Fruit fly (Drosophila melanogaster): ENCODE data around the gene CG7781.

Gene CG7781

dm6 chr2L:8292159-8292887 lies 32.9 kb downstream of the CG7781 start (continued):
- peak; percentile 47 for TF ChIP-seq CG6808 (GFP tag; optimal IDR thresholded peaks at IDR 0.05)
- TF ChIP-seq Eip78C (GFP tag), result peak; percentile 92
- peak; percentile 11 for TF ChIP-seq Ets21C (GFP tag; optimal IDR thresholded peaks at IDR 0.05)
- peak; percentile 51 for TF ChIP-seq Smox (GFP tag; optimal IDR thresholded peaks at IDR 0.05)
- peak; percentile 55 for TF ChIP-seq fkh (GFP tag; optimal IDR thresholded peaks at IDR 0.05)
- TF ChIP-seq Blimp-1 (GFP tag; optimal IDR thresholded peaks at IDR 0.05), result no peak
- TF ChIP-seq ss (GFP tag; optimal IDR thresholded peaks at IDR 0.05), result peak in 1 of 2 experiments; percentile 33
- peak; percentile 39 for TF ChIP-seq CG6792 (GFP tag; optimal IDR thresholded peaks at IDR 0.05)
- no peak for TF ChIP-seq fd59A (GFP tag; optimal IDR thresholded peaks at IDR 0.05)
- TF ChIP-seq CG3919 (GFP tag; optimal IDR thresholded peaks at IDR 0.05), result peak; percentile 50
- peak; percentile 65 for TF ChIP-seq dac (GFP tag; optimal IDR thresholded peaks at IDR 0.05)
- no peak for TF ChIP-seq Eip93F (GFP tag; optimal IDR thresholded peaks at IDR 0.05)
- TF ChIP-seq CG6163 (GFP tag; IDR thresholded peaks at IDR 0.05), result peak; percentile 86
- TF ChIP-seq CG8319 (GFP tag; optimal IDR thresholded peaks at IDR 0.05), result peak; percentile 35
- peak; percentile 59 for TF ChIP-seq CG8632 (GFP tag; optimal IDR thresholded peaks at IDR 0.05)
- peak; percentile 78 for TF ChIP-seq pdm3 (GFP tag; optimal IDR thresholded peaks at IDR 0.05)
- TF ChIP-seq fd85E (GFP tag; optimal IDR thresholded peaks at IDR 0.05), result no peak
- peak; percentile 71 for TF ChIP-seq achi (GFP tag; optimal IDR thresholded peaks at IDR 0.05)
- TF ChIP-seq spab (GFP tag; optimal IDR thresholded peaks at IDR 0.05), result peak; percentile 15
- TF ChIP-seq CG31627 (GFP tag; optimal IDR thresholded peaks at IDR 0.05), result peak; percentile 46
- TF ChIP-seq CG8119 (GFP tag; IDR thresholded peaks at IDR 0.05), result peak; percentile 95
- peak; percentile 66 for TF ChIP-seq lz (GFP tag; optimal IDR thresholded peaks at IDR 0.05)
- peak; percentile 92 for TF ChIP-seq Hr4 (GFP tag; optimal IDR thresholded peaks at IDR 0.05)
- TF ChIP-seq svp (GFP tag), result peak; percentile 93
- TF ChIP-seq Sox102F (GFP tag; optimal IDR thresholded peaks at IDR 0.05), result peak; percentile 55
- TF ChIP-seq CG9139 (GFP tag; optimal IDR thresholded peaks at IDR 0.05), result no peak
- TF ChIP-seq Sox15 (GFP tag; optimal IDR thresholded peaks at IDR 0.05), result peak; percentile 13
- peak; percentile 56 for TF ChIP-seq topi (GFP tag; optimal IDR thresholded peaks at IDR 0.05)
- peak; percentile 80 for TF ChIP-seq Lpt (GFP tag; optimal IDR thresholded peaks at IDR 0.05)
- peak; percentile 74 for TF ChIP-seq OdsH (GFP tag; optimal IDR thresholded peaks at IDR 0.05)
- peak; percentile 57 for TF ChIP-seq CG10631 (GFP tag; optimal IDR thresholded peaks at IDR 0.05)
- peak; percentile 32 for TF ChIP-seq cyc (GFP tag; optimal IDR thresholded peaks at IDR 0.05)
- peak; percentile 75 for TF ChIP-seq CG11294 (GFP tag; IDR thresholded peaks at IDR 0.05)

DNA sequence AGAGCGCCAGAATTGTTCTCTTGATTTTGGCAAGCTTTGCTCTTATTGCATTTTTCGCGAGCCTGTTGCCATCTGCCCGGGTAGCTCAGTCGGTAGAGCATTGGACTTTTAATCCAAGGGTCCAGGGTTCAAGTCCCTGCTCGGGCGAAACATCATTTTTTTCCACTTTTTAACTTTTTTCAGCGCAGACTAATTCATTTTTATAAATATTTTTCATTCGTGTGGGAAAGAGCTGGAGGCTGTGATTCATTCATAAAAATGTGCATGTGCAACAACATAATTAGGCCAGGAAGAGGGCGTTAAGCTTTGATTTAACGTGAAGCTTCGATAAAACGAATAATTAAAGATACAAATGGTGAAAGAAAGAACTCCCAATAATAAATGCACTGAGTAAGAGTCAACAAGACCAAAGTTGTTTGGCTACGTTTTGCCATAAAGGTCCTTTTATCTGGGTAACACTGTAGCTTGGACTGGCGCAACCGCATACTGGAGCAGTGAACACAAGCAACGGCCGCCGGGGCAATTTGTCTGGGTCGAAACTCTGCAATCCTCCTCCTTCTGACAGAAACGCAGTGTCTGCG lies 34.5 kb downstream of the CG7781 start:
- peak; percentile 76 for TF ChIP-seq CG32006 (GFP tag; optimal IDR thresholded peaks at IDR 0.05)
- peak; percentile 66 for TF ChIP-seq Blimp-1 (GFP tag; optimal IDR thresholded peaks at IDR 0.05)
- peak; percentile 77 for TF ChIP-seq Ets96B (tag; optimal IDR thresholded peaks at IDR 0.05)
- peak; percentile 77 for TF ChIP-seq CG15336 (GFP tag; IDR thresholded peaks at IDR 0.05)
- TF ChIP-seq CG8632 (GFP tag; optimal IDR thresholded peaks at IDR 0.05), result peak; percentile 70
- TF ChIP-seq CG11902 (GFP tag; optimal IDR thresholded peaks at IDR 0.05), result peak; percentile 77
- TF ChIP-seq dsx (GFP tag; optimal IDR thresholded peaks at IDR 0.05; ENCODE audit: poor library complexity, severe bottlenecking), result peak; percentile 79
- peak; percentile 73 for TF ChIP-seq CG7368 (GFP tag; optimal IDR thresholded peaks at IDR 0.05)
- peak; percentile 83 for TF ChIP-seq OdsH (GFP tag; optimal IDR thresholded peaks at IDR 0.05)
- TF ChIP-seq topi (GFP tag; optimal IDR thresholded peaks at IDR 0.05), result peak; percentile 88
- TF ChIP-seq CG10669 (GFP tag; optimal IDR thresholded peaks at IDR 0.05), result peak; percentile 79
- TF ChIP-seq Sox15 (GFP tag; optimal IDR thresholded peaks at IDR 0.05), result peak; percentile 56
- TF ChIP-seq vri (GFP tag; optimal IDR thresholded peaks at IDR 0.05), result peak; percentile 77
- peak; percentile 78 for TF ChIP-seq CG6854 (GFP tag; optimal IDR thresholded peaks at IDR 0.05)
- peak; percentile 86 to 87 for TF ChIP-seq ss (GFP tag; optimal IDR thresholded peaks at IDR 0.05)
- peak; percentile 86 for TF ChIP-seq achi (GFP tag; optimal IDR thresholded peaks at IDR 0.05)
- peak; percentile 97 for TF ChIP-seq svp (GFP tag)
- TF ChIP-seq salr (GFP tag; optimal IDR thresholded peaks at IDR 0.05), result peak; percentile 47 to 69
- peak; percentile 76 for TF ChIP-seq Gug (GFP tag; IDR thresholded peaks at IDR 0.05)
- peak; percentile 75 for TF ChIP-seq CG8119 (GFP tag; IDR thresholded peaks at IDR 0.05)
- TF ChIP-seq Ets21C (GFP tag; optimal IDR thresholded peaks at IDR 0.05), result peak; percentile 79
- TF ChIP-seq acj6 (GFP tag; optimal IDR thresholded peaks at IDR 0.05), result peak; percentile 86
- TF ChIP-seq CG6792 (GFP tag; optimal IDR thresholded peaks at IDR 0.05), result peak; percentile 86
- TF ChIP-seq Hr38 (GFP tag; optimal IDR thresholded peaks at IDR 0.05), result no peak
- TF ChIP-seq Hr4 (GFP tag; optimal IDR thresholded peaks at IDR 0.05), result peak; percentile 85
- TF ChIP-seq eg (GFP tag; IDR thresholded peaks at IDR 0.05), result peak; percentile 85
- peak; percentile 95 for TF ChIP-seq CG6163 (GFP tag; IDR thresholded peaks at IDR 0.05)
- TF ChIP-seq CG4318 (GFP tag; optimal IDR thresholded peaks at IDR 0.05), result peak; percentile 51

Data from whole organism, prepupa.